Worm (Caenorhabditis elegans): ENCODE data around the gene srh-10.

srh-10 gene

ce11 chrV:6098755-6099155 is 31.8 kb upstream of the srh-10 start (continued):
- TF ChIP-seq madf-6 (GFP tag; IDR thresholded peaks at IDR 0.05) (peak; percentile 49; the same call in 1 of the 2 replicates), pbrm-1 (GFP tag; IDR thresholded peaks at IDR 0.05) (peak; percentile 57; the same call in 1 of the 2 replicates), hmg-20 (GFP tag; IDR thresholded peaks at IDR 0.05) (no peak), ceh-27 (GFP tag; optimal IDR thresholded peaks at IDR 0.05) (no peak), madf-8 (GFP tag; conservative IDR thresholded peaks at IDR 0.05) (0 out of 2 replicates have a peak, but pooled peaks have one; percentile 7), ceh-40 (GFP tag; IDR thresholded peaks at IDR 0.05) (no peak), lag-1 (GFP tag; IDR thresholded peaks at IDR 0.05) (no peak)

ce11 chrV:6096559-6097155 is 29.7 kb upstream of the srh-10 start, which contains the start of gene smut-1:
Gene smut-1, plus strand, starts transcription at chrV:6097105.
- TF ChIP-seq K11D2.4 (GFP tag; IDR thresholded peaks at IDR 0.05) (no peak), snpc-4 (GFP tag; optimal IDR thresholded peaks at IDR 0.05) (no peak), snpc-4 (tag; optimal IDR thresholded peaks at IDR 0.05) (no peak), die-1 (tag; optimal IDR thresholded peaks at IDR 0.05) (no peak), nhr-90 (tag; optimal IDR thresholded peaks at IDR 0.05) (no peak), mcd-1 (GFP tag; IDR thresholded peaks at IDR 0.05) (no peak), ztf-3 (GFP tag; optimal IDR thresholded peaks at IDR 0.05) (no peak), ccch-3 (GFP tag; optimal IDR thresholded peaks at IDR 0.05) (no peak), hmg-20 (GFP tag; IDR thresholded peaks at IDR 0.05) (no peak), hsf-1 (GFP tag; IDR thresholded peaks at IDR 0.05) (no peak), fkh-3 (tag; optimal IDR thresholded peaks at IDR 0.05) (no peak), ztf-28 (GFP tag; IDR thresholded peaks at IDR 0.05) (no peak), lir-1 (GFP tag; conservative IDR thresholded peaks at IDR 0.05) (no peak), ZK185.1 (tag; optimal IDR thresholded peaks at IDR 0.05; ENCODE audit: poor library complexity, severe bottlenecking) (no peak), lin-54 (GFP tag; optimal IDR thresholded peaks at IDR 0.05) (no peak), F52B5.7 (tag; optimal IDR thresholded peaks at IDR 0.05) (no peak), atf-7 (tag; optimal IDR thresholded peaks at IDR 0.05) (no peak), D2030.7 (GFP tag; IDR thresholded peaks at IDR 0.05) (no peak), hlh-12 (tag; optimal IDR thresholded peaks at IDR 0.05) (no peak)

DNA sequence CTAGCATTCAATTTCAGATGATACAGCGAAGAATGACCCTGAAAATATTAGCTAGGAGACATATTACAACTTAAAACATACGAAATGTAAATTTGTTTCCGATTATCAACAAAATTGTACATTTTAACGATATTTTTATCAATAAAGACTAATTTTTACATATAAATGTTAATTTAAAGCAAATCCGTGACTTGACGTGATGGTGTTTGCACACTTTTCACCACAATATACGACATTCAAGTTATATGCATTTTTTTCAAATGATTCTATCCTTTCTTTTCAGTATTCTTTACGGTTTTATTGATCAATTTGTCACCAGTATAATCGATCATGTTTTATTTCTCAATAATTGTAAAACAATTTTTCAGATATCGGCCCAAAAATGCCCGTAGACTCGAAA is 28.9 kb upstream of the srh-10 start, which contains the start of gene Y38A10A.7:
Y38A10A.7 (plus strand) TSS at position 369 of the 400 bp plus-strand sequence.
- TF ChIP-seq cebp-2 (GFP tag; IDR thresholded peaks at IDR 0.05) = no peak
- TF ChIP-seq ztf-6 (GFP tag; IDR thresholded peaks at IDR 0.05) = no peak
- no peak for TF ChIP-seq egl-18 (GFP tag; IDR thresholded peaks at IDR 0.05)

ce11 chrV:6091592-6091991 is 24.7 kb upstream of the srh-10 start:
- TF ChIP-seq F33H1.4 (GFP tag; IDR thresholded peaks at IDR 0.05) (peak; percentile 57), egrh-3 (GFP tag; IDR thresholded peaks at IDR 0.05) (0 out of 2 replicates have a peak, but pooled peaks have one; percentile 54)

- TF ChIP-seq hsf-1 (GFP tag; IDR thresholded peaks at IDR 0.05) = peak; percentile 97
- TF ChIP-seq dox-1 (GFP tag; IDR thresholded peaks at IDR 0.05) = 0 out of 2 replicates have a peak, but pooled peaks have one; percentile 32
- peak; percentile 30; the same call in 1 of the 2 replicates for TF ChIP-seq madf-6 (GFP tag; IDR thresholded peaks at IDR 0.05)
These were observed 22.0 kb upstream of the srh-10 start for ce11 chrV:6088977-6089376.
